Worm (Caenorhabditis elegans) whole organism, L3 larva: ENCODE results near the gene spp-12.

Experiments
- R02D3.7 ChIP-seq: fragments of 150-350 bp; optimal IDR thresholded peaks from 2 replicates; lab custom pipeline; 2014; ENCODE audit warnings: missing biosample characterization, missing genetic modification characterization
- ZK546.5 ChIP-seq: sonication (generic microtip); optimal IDR thresholded peaks from 2 replicates; lab custom pipeline; 2017; ENCODE audit warnings: missing biosample characterization, missing genetic modification characterization
- aly-2 ChIP-seq: fragments of 150-350 bp; optimal IDR thresholded peaks from 2 replicates; lab custom pipeline; 2014; ENCODE audit warnings: missing biosample characterization, missing genetic modification characterization
- ama-1 ChIP-seq: fragments of 150-350 bp; optimal IDR thresholded peaks from 2 replicates; lab custom pipeline; 2018
- ceh-16 ChIP-seq: sonication (generic microtip); optimal IDR thresholded peaks from 2 replicates; lab custom pipeline; 2017; ENCODE audit warnings: missing biosample characterization, missing genetic modification characterization
- ceh-28 ChIP-seq: fragments of 150-350 bp; optimal IDR thresholded peaks from 2 replicates; lab custom pipeline; 2014; ENCODE audit warnings: missing biosample characterization, missing genetic modification reagents, missing genetic modification characterization
- daf-12 ChIP-seq: fragments of 150-350 bp; optimal IDR thresholded peaks from 2 replicates; lab custom pipeline; 2014; ENCODE audit warnings: missing biosample characterization, missing genetic modification reagents, missing genetic modification characterization
- egl-27 ChIP-seq: sonication (generic microtip); optimal IDR thresholded peaks from 4 replicates; lab custom pipeline; 2017; ENCODE audit warnings: missing biosample characterization, missing genetic modification reagents, missing genetic modification characterization
- egl-5 ChIP-seq: fragments of 150-350 bp; optimal IDR thresholded peaks from 2 replicates; lab custom pipeline; 2017; ENCODE audit warnings: missing biosample characterization, missing genetic modification reagents, missing genetic modification characterization, inconsistent platforms
- elt-2 ChIP-seq: sonication (generic microtip); optimal IDR thresholded peaks from 2 replicates; lab custom pipeline; 2016; ENCODE audit warnings: missing genetic modification reagents, mild to moderate bottlenecking, missing genetic modification characterization, missing compliant biosample characterization
- elt-3 ChIP-seq, 3 experiments: fragments of 150-350 bp in 1 of 3; sonication (generic microtip) in 2 of 3; optimal IDR thresholded peaks; 2 replicates in 2 of 3; 4 replicates in 1 of 3; lab custom pipeline; 2014 to 2017; ENCODE audit warnings: missing biosample characterization in 3 of 3, missing genetic modification characterization in 3 of 3
- eor-1 ChIP-seq, 2 experiments: fragments of 150-350 bp; optimal IDR thresholded peaks; 2 replicates each; lab custom pipeline; 2014 to 2018; ENCODE audit warnings: missing biosample characterization in 2 of 2, missing genetic modification characterization in 2 of 2
- fkh-10 ChIP-seq: sonication (generic microtip); optimal IDR thresholded peaks from 2 replicates; lab custom pipeline; 2017; ENCODE audit warnings: missing biosample characterization, missing genetic modification reagents, missing genetic modification characterization
- fkh-2 ChIP-seq: fragments of 150-350 bp; optimal IDR thresholded peaks from 2 replicates; lab custom pipeline; 2014; ENCODE audit warnings: missing biosample characterization, missing genetic modification reagents, missing genetic modification characterization
- fos-1 ChIP-seq: fragments of 150-350 bp; optimal IDR thresholded peaks from 2 replicates; lab custom pipeline; 2014; ENCODE audit warnings: missing biosample characterization, missing genetic modification characterization
- hmg-11 ChIP-seq: sonication (generic microtip); optimal IDR thresholded peaks from 2 replicates; lab custom pipeline; 2016; ENCODE audit warnings: missing genetic modification characterization, missing compliant biosample characterization
- jun-1 ChIP-seq: fragments of 150-350 bp; optimal IDR thresholded peaks from 2 replicates; lab custom pipeline; 2014; ENCODE audit warnings: missing biosample characterization, missing genetic modification reagents, missing genetic modification characterization
- lin-15B ChIP-seq: fragments of 150-350 bp; optimal IDR thresholded peaks from 2 replicates; lab custom pipeline; 2014; ENCODE audit warnings: missing biosample characterization, missing genetic modification characterization
- lin-39 ChIP-seq: fragments of 150-350 bp; optimal IDR thresholded peaks from 2 replicates; lab custom pipeline; 2018; ENCODE audit warnings: missing biosample characterization, missing genetic modification reagents, missing genetic modification characterization
- lsy-12 ChIP-seq: sonication (generic microtip); optimal IDR thresholded peaks from 2 replicates; lab custom pipeline; 2016; ENCODE audit warnings: mild to moderate bottlenecking, missing genetic modification characterization, missing compliant biosample characterization
- mdl-1 ChIP-seq: fragments of 150-350 bp; optimal IDR thresholded peaks from 2 replicates; lab custom pipeline; 2014; ENCODE audit warnings: missing biosample characterization, missing genetic modification characterization
- mml-1 ChIP-seq: fragments of 150-350 bp; sonication (generic microtip); optimal IDR thresholded peaks from 3 replicates; lab custom pipeline; 2014; ENCODE audit warnings: missing biosample characterization, missing genetic modification characterization
- nfya-1 ChIP-seq: sonication (generic microtip); optimal IDR thresholded peaks from 2 replicates; lab custom pipeline; 2017; ENCODE audit warnings: missing genetic modification characterization, mild to moderate bottlenecking, missing compliant biosample characterization, antibody characterized with exemption, moderate library complexity; ENCODE audit not compliant: insufficient read depth
- nhr-12 ChIP-seq: fragments of 150-350 bp; optimal IDR thresholded peaks from 2 replicates; lab custom pipeline; 2014; ENCODE audit warnings: missing biosample characterization, missing genetic modification characterization
- nhr-23 ChIP-seq: fragments of 150-350 bp; optimal IDR thresholded peaks from 2 replicates; lab custom pipeline; 2014; ENCODE audit warnings: missing biosample characterization, missing genetic modification reagents, missing genetic modification characterization
- nhr-25 ChIP-seq: sonication (generic microtip); optimal IDR thresholded peaks from 2 replicates; lab custom pipeline; 2017; ENCODE audit warnings: missing biosample characterization, missing genetic modification characterization
- nhr-28 ChIP-seq: fragments of 150-350 bp; optimal IDR thresholded peaks from 2 replicates; lab custom pipeline; 2014; ENCODE audit warnings: missing biosample characterization, missing genetic modification characterization
- nhr-43 ChIP-seq: sonication (generic microtip); optimal IDR thresholded peaks from 2 replicates; lab custom pipeline; 2016; ENCODE audit warnings: mild to moderate bottlenecking, missing genetic modification characterization, missing compliant biosample characterization; ENCODE audit not compliant: poor library complexity, severe bottlenecking
- nhr-67 ChIP-seq: fragments of 150-350 bp; optimal IDR thresholded peaks from 2 replicates; lab custom pipeline; 2014; ENCODE audit warnings: missing biosample characterization, missing genetic modification characterization
- nhr-76 ChIP-seq: fragments of 150-350 bp; sonication (generic microtip); optimal IDR thresholded peaks from 5 replicates; lab custom pipeline; 2014; ENCODE audit warnings: missing biosample characterization, missing genetic modification characterization
- nhr-77 ChIP-seq: fragments of 150-350 bp; optimal IDR thresholded peaks from 2 replicates; lab custom pipeline; 2014; ENCODE audit warnings: missing biosample characterization, missing genetic modification characterization
- pha-4 ChIP-seq: fragments of 150-350 bp; optimal IDR thresholded peaks from 2 replicates; lab custom pipeline; 2014; ENCODE audit warnings: missing biosample characterization, missing genetic modification reagents, missing genetic modification characterization
- sea-2 ChIP-seq: fragments of 150-350 bp; sonication (generic microtip); optimal IDR thresholded peaks from 4 replicates; lab custom pipeline; 2014; ENCODE audit warnings: missing biosample characterization, missing genetic modification reagents, missing genetic modification characterization
- skn-1 ChIP-seq: fragments of 150-350 bp; optimal IDR thresholded peaks from 2 replicates; lab custom pipeline; 2014; ENCODE audit warnings: missing biosample characterization, missing genetic modification characterization
- snpc-4 ChIP-seq: fragments of 150-350 bp; optimal IDR thresholded peaks from 2 replicates; lab custom pipeline; 2014; ENCODE audit warnings: missing biosample characterization, missing genetic modification characterization
- tbx-2 ChIP-seq: sonication (generic microtip); optimal IDR thresholded peaks from 2 replicates; lab custom pipeline; 2016; ENCODE audit warnings: mild to moderate bottlenecking, missing genetic modification characterization, missing compliant biosample characterization
- unc-39 ChIP-seq: sonication (generic microtip); optimal IDR thresholded peaks from 4 replicates; lab custom pipeline; 2017; ENCODE audit warnings: missing biosample characterization, missing genetic modification characterization
- unc-62 ChIP-seq: fragments of 150-350 bp; sonication (generic microtip); optimal IDR thresholded peaks from 4 replicates; lab custom pipeline; 2014; ENCODE audit warnings: missing biosample characterization, missing genetic modification reagents, missing genetic modification characterization
- ztf-11 ChIP-seq: fragments of 150-350 bp; optimal IDR thresholded peaks from 2 replicates; lab custom pipeline; 2014; ENCODE audit warnings: missing biosample characterization, missing genetic modification characterization
- ztf-4 ChIP-seq: fragments of 150-350 bp; optimal IDR thresholded peaks from 2 replicates; lab custom pipeline; 2014; ENCODE audit warnings: missing biosample characterization, missing genetic modification characterization

Gene spp-12

ce11 chrV:13907557-13908104 is 18.0 kb downstream of the spp-12 start:
- TF ChIP-seq nhr-12: no peak
- TF ChIP-seq egl-5 (tag; lab: Kevin White, UChicago): no peak
- TF ChIP-seq hmg-11: no peak
- TF ChIP-seq nhr-28 (tag; lab: Kevin White, UChicago): no peak
- peak; percentile 3 for TF ChIP-seq pha-4 (tag; lab: Kevin White, UChicago)
- TF ChIP-seq nhr-25 (tag; lab: Kevin White, UChicago): peak; percentile 0
- peak; percentile 78 for TF ChIP-seq nhr-43
- peak; percentile 27 for TF ChIP-seq lsy-12 (tag; lab: Kevin White, UChicago)
- peak; percentile 42 for TF ChIP-seq elt-2 (tag; lab: Kevin White, UChicago)
- no peak for TF ChIP-seq fkh-2 (tag; lab: Kevin White, UChicago)
- TF ChIP-seq ama-1 (lab: Kevin White, UChicago): peak; percentile 98
- peak; percentile 72 for TF ChIP-seq jun-1
- no peak for TF ChIP-seq nhr-77 (tag; lab: Kevin White, UChicago)
- TF ChIP-seq fkh-10 (GFP tag; lab: Kevin White, UChicago): no peak
- no peak for TF ChIP-seq daf-12
- TF ChIP-seq lin-15B (tag; lab: Kevin White, UChicago): no peak

ce11 chrV:13908120-13908915 is 18.7 kb downstream of the spp-12 start:
- TF ChIP-seq tbx-2 (no peak), nhr-76 (tag; lab: Kevin White, UChicago) (no peak), lin-39 (tag; lab: Kevin White, UChicago) (no peak), nhr-43 (peak; percentile 65), eor-1 (tag; optimal IDR thresholded peaks at IDR 0.05; lab: Kevin White, UChicago) (no peak), nhr-67 (tag; lab: Kevin White, UChicago) (no peak), ZK546.5 (tag; lab: Kevin White, UChicago) (no peak), elt-3 (tag; optimal IDR thresholded peaks at IDR 0.05; lab: Kevin White, UChicago) (no peak), lin-15B (tag; lab: Kevin White, UChicago) (no peak), unc-39 (tag; lab: Kevin White, UChicago) (no peak), mml-1 (no peak), elt-2 (tag; lab: Kevin White, UChicago) (no peak), R02D3.7 (tag; lab: Kevin White, UChicago) (no peak), ama-1 (lab: Kevin White, UChicago) (peak; percentile 87), egl-5 (tag; lab: Kevin White, UChicago) (no peak), nhr-12 (no peak), ztf-4 (tag; lab: Kevin White, UChicago) (peak; percentile 24), skn-1 (tag; lab: Kevin White, UChicago) (no peak), nfya-1 (tag; lab: Kevin White, UChicago) (peak; percentile 12)
- TF ChIP-seq, all 47 proteins: peak for 4

ce11 chrV:13908916-13909176 is 19.2 kb downstream of the spp-12 start, which contains the start of gene C06B3.6:
Gene C06B3.6 (minus strand): TSS chrV:13908967.
- no peak for TF ChIP-seq nhr-67 (tag; lab: Kevin White, UChicago)
- no peak for TF ChIP-seq unc-62 (GFP tag; lab: Kevin White, UChicago)
- no peak for TF ChIP-seq mdl-1 (tag; lab: Kevin White, UChicago)
- TF ChIP-seq skn-1 (tag; lab: Kevin White, UChicago): no peak
- no peak for TF ChIP-seq sea-2 (GFP tag; lab: Kevin White, UChicago)
- no peak for TF ChIP-seq lsy-12 (tag; lab: Kevin White, UChicago)

- TF ChIP-seq ZK546.5 (tag; lab: Kevin White, UChicago) (no peak), nhr-28 (tag; lab: Kevin White, UChicago) (no peak), fos-1 (tag; lab: Kevin White, UChicago) (no peak), ztf-11 (tag; lab: Kevin White, UChicago) (no peak), egl-5 (tag; lab: Kevin White, UChicago) (peak; percentile 99), mdl-1 (tag; lab: Kevin White, UChicago) (peak; percentile 75), mml-1 (no peak), aly-2 (tag; lab: Kevin White, UChicago) (no peak), ama-1 (lab: Kevin White, UChicago) (no peak), snpc-4 (tag; lab: Kevin White, UChicago) (no peak), nfya-1 (tag; lab: Kevin White, UChicago) (peak; percentile 90), sea-2 (GFP tag; lab: Kevin White, UChicago) (no peak), ztf-4 (tag; lab: Kevin White, UChicago) (no peak), nhr-12 (no peak), nhr-23 (tag; lab: Kevin White, UChicago) (peak; percentile 86), elt-2 (tag; lab: Kevin White, UChicago) (peak; percentile 92), R02D3.7 (tag; lab: Kevin White, UChicago) (no peak), fkh-2 (tag; lab: Kevin White, UChicago) (no peak), ceh-28 (tag; lab: Kevin White, UChicago) (peak; percentile 58), lin-39 (tag; lab: Kevin White, UChicago) (peak; percentile 92), lin-15B (tag; lab: Kevin White, UChicago) (peak; percentile 27), unc-62 (GFP tag; lab: Kevin White, UChicago) (no peak), eor-1 (tag; optimal IDR thresholded peaks at IDR 0.05; lab: Kevin White, UChicago) (no peak), lsy-12 (tag; lab: Kevin White, UChicago) (peak; percentile 16), ceh-16 (tag; lab: Kevin White, UChicago) (no peak), tbx-2 (no peak), egl-27 (tag; lab: Kevin White, UChicago) (no peak), nhr-25 (tag; lab: Kevin White, UChicago) (peak; percentile 52), elt-3 (tag; optimal IDR thresholded peaks at IDR 0.05; lab: Kevin White, UChicago) (peak in 1 of 3 experiments; percentile 23), daf-12 (no peak), nhr-76 (tag; lab: Kevin White, UChicago) (no peak), nhr-67 (tag; lab: Kevin White, UChicago) (no peak), nhr-43 (peak; percentile 79)
Observed at ce11 chrV:13909400-13909799, 19.8 kb downstream of the spp-12 start, which contains the start of gene C06B3.7. Gene C06B3.7 (plus strand): TSS chrV:13909686.
